Worm (Caenorhabditis elegans) whole organism, mixed stage, embryonic: Measurements from ENCODE around the gene slc-36.1.

Experiments used
- blmp-1 ChIP-seq: fragments of 150-350 bp; optimal IDR thresholded peaks from 2 replicates; lab custom pipeline; 2014; ENCODE audit warnings: missing biosample characterization, missing genetic modification characterization
- cnd-1 ChIP-seq: fragments of 200-800 bp; sonication (Bioruptor generic); optimal IDR thresholded peaks from 2 replicates; lab custom pipeline; 2018; ENCODE audit warnings: mild to moderate bottlenecking, missing genetic modification characterization, missing compliant biosample characterization
- nhr-76 ChIP-seq: sonication (generic microtip); optimal IDR thresholded peaks from 2 replicates; lab custom pipeline; 2017; ENCODE audit warnings: missing biosample characterization, missing genetic modification characterization
- pha-4 ChIP-seq: fragments of 150-350 bp; optimal IDR thresholded peaks from 2 replicates; lab custom pipeline; 2018; ENCODE audit warnings: missing biosample characterization, missing genetic modification reagents, missing genetic modification characterization

ce11 chrIII:13270896-13271295, 36.4 kb upstream of the slc-36.1 start:
- TF ChIP-seq blmp-1, result no peak
- no peak for TF ChIP-seq cnd-1
- TF ChIP-seq nhr-76 (tag; lab: Kevin White, UChicago), result no peak
- TF ChIP-seq pha-4 (tag; lab: Kevin White, UChicago), result no peak
